Worm (Caenorhabditis elegans): ENCODE data around the gene elmd-1.

elmd-1 gene

ce11 chrIII:3382465-3382864 lies 7.3 kb upstream of the elmd-1 start:
- TF ChIP-seq unc-62 (GFP tag; optimal IDR thresholded peaks at IDR 0.05 in 1 of 2) = peak in 1 of 2 experiments; percentile 85
- TF ChIP-seq unc-62 (tag; optimal IDR thresholded peaks at IDR 0.05) = no peak
- TF ChIP-seq aha-1 (tag) = peak; percentile 80
- no peak for TF ChIP-seq lin-15B (tag; optimal IDR thresholded peaks at IDR 0.05)

ce11 chrIII:3390144-3390543 lies 425 bp downstream of the elmd-1 start:
- TF ChIP-seq F10B5.3 (tag; optimal IDR thresholded peaks at IDR 0.05) = no peak
- TF ChIP-seq arid-1 (GFP tag; conservative IDR thresholded peaks at IDR 0.05) = 0 out of 2 replicates have a peak, but pooled peaks have one; percentile 30
- no peak for TF ChIP-seq Y75B8A.6 (GFP tag; IDR thresholded peaks at IDR 0.05)
- TF ChIP-seq rbr-2 (tag; optimal IDR thresholded peaks at IDR 0.05) = no peak
- peak; percentile 1 for TF ChIP-seq unc-130 (GFP tag; optimal IDR thresholded peaks at IDR 0.05)
- peak; percentile 85 for TF ChIP-seq F49E8.2 (tag; optimal IDR thresholded peaks at IDR 0.05; ENCODE audit: borderline replicate concordance)
- TF ChIP-seq fkh-10 (GFP tag; optimal IDR thresholded peaks at IDR 0.05) = no peak
- peak in 1 of 2 experiments; percentile 11 for TF ChIP-seq lsy-2 (tag; optimal IDR thresholded peaks at IDR 0.05)
- TF ChIP-seq mxl-3 (GFP tag; optimal IDR thresholded peaks at IDR 0.05) = no peak
- TF ChIP-seq hif-1 (tag; optimal IDR thresholded peaks at IDR 0.05) = no peak
- no peak for TF ChIP-seq nhr-11 (tag; optimal IDR thresholded peaks at IDR 0.05)
- no peak for TF ChIP-seq egl-43 (GFP tag; IDR thresholded peaks at IDR 0.05)
- no peak for TF ChIP-seq nhr-48 (tag; optimal IDR thresholded peaks at IDR 0.05)
- no peak for TF ChIP-seq snpc-1.2 (GFP tag; IDR thresholded peaks at IDR 0.05)
- no peak for TF ChIP-seq duxl-1 (tag; optimal IDR thresholded peaks at IDR 0.05; ENCODE audit: poor library complexity)
- TF ChIP-seq ceh-44 (GFP tag; IDR thresholded peaks at IDR 0.05) = no peak
- peak; percentile 61 for TF ChIP-seq lin-38 (GFP tag; IDR thresholded peaks at IDR 0.05)
- no peak for TF ChIP-seq lin-1 (GFP tag; IDR thresholded peaks at IDR 0.05)

- TF ChIP-seq hlh-30 (tag; optimal IDR thresholded peaks at IDR 0.05; ENCODE audit: insufficient read depth) (no peak), duxl-1 (tag; optimal IDR thresholded peaks at IDR 0.05; ENCODE audit: poor library complexity) (no peak), lim-7 (GFP tag; IDR thresholded peaks at IDR 0.05) (no peak), F10B5.3 (tag; optimal IDR thresholded peaks at IDR 0.05) (no peak), snpc-1.2 (GFP tag; IDR thresholded peaks at IDR 0.05) (no peak), nhr-25 (tag; optimal IDR thresholded peaks at IDR 0.05; ENCODE audit: borderline replicate concordance, insufficient read depth) (no peak), ceh-82 (tag; optimal IDR thresholded peaks at IDR 0.05) (no peak), D1046.2 (GFP tag; IDR thresholded peaks at IDR 0.05) (no peak), lin-38 (GFP tag; IDR thresholded peaks at IDR 0.05) (no peak), lin-39 (tag; optimal IDR thresholded peaks at IDR 0.05) (no peak), ctbp-1 (GFP tag; IDR thresholded peaks at IDR 0.05) (no peak), ceh-44 (GFP tag; IDR thresholded peaks at IDR 0.05) (no peak), attf-4 (tag; optimal IDR thresholded peaks at IDR 0.05) (no peak)
These were observed 4.0 kb downstream of the elmd-1 start, which contains the start of gene mlc-4 for ce11 chrIII:3393687-3394086. Gene mlc-4 (minus strand): TSS chrIII:3393787.

ce11 chrIII:3395112-3395511 lies 5.4 kb downstream of the elmd-1 start:
- TF ChIP-seq dve-1 (tag; optimal IDR thresholded peaks at IDR 0.05; ENCODE audit: insufficient read depth) = peak; percentile 16
- TF ChIP-seq zip-11 (GFP tag; IDR thresholded peaks at IDR 0.05) = no peak
- TF ChIP-seq lsy-2 (tag; optimal IDR thresholded peaks at IDR 0.05) = peak in 1 of 2 experiments; percentile 31
- TF ChIP-seq mep-1 (tag; optimal IDR thresholded peaks at IDR 0.05) = peak; percentile 5
- peak; percentile 19 for TF ChIP-seq mes-2 (tag; optimal IDR thresholded peaks at IDR 0.05; ENCODE audit: poor library complexity, severe bottlenecking)
- peak; percentile 31 for TF ChIP-seq ceh-28 (tag; optimal IDR thresholded peaks at IDR 0.05)
- TF ChIP-seq ceh-20 (GFP tag; IDR thresholded peaks at IDR 0.05) = no peak
- peak; percentile 49 for TF ChIP-seq hlh-30 (tag; optimal IDR thresholded peaks at IDR 0.05; ENCODE audit: insufficient read depth)

All from whole organism, L4 larva.